Worm (Caenorhabditis elegans) whole organism, mixed stage, embryonic: ENCODE measurements around the gene srd-55.
"Not testable (repeated sequence)": the region's sequence is repeated elsewhere in the genome, so short reads cannot be mapped to it uniquely, and the experiment has no call there.

Experiments used
- ces-1 ChIP-seq: fragments of 150-350 bp; optimal IDR thresholded peaks from 2 replicates; lab custom pipeline; 2014; ENCODE audit warnings: missing biosample characterization, missing genetic modification reagents, missing genetic modification characterization
- elt-1 ChIP-seq: sonication (generic microtip); optimal IDR thresholded peaks from 2 replicates; lab custom pipeline; 2017; ENCODE audit warnings: missing genetic modification characterization, mild to moderate bottlenecking, missing compliant biosample characterization, antibody characterized with exemption, moderate library complexity, borderline replicate concordance; ENCODE audit not compliant: insufficient read depth
- hlh-1 ChIP-seq: fragments of 150-350 bp; optimal IDR thresholded peaks from 2 replicates; lab custom pipeline; 2014; ENCODE audit warnings: missing biosample characterization, missing genetic modification reagents, missing genetic modification characterization
- lin-13 ChIP-seq: fragments of 150-350 bp; optimal IDR thresholded peaks from 2 replicates; lab custom pipeline; 2014; ENCODE audit warnings: missing biosample characterization, missing genetic modification characterization
- lin-32 ChIP-seq: fragments of 200-800 bp; sonication (Bioruptor generic); optimal IDR thresholded peaks from 2 replicates; lab custom pipeline; 2018; ENCODE audit warnings: mild to moderate bottlenecking, missing genetic modification characterization, missing compliant biosample characterization
- lsy-2 ChIP-seq: fragments of 150-350 bp; optimal IDR thresholded peaks from 2 replicates; lab custom pipeline; 2014; ENCODE audit warnings: missing biosample characterization, missing genetic modification characterization
- mls-2 ChIP-seq: sonication (generic microtip); optimal IDR thresholded peaks from 2 replicates; lab custom pipeline; 2016; ENCODE audit warnings: mild to moderate bottlenecking, missing genetic modification characterization, moderate library complexity, missing compliant biosample characterization
- snpc-4 ChIP-seq: fragments of 150-350 bp; optimal IDR thresholded peaks from 2 replicates; lab custom pipeline; 2014; ENCODE audit warnings: missing biosample characterization, missing genetic modification characterization
- unc-39 ChIP-seq: fragments of 150-350 bp; optimal IDR thresholded peaks from 2 replicates; lab custom pipeline; 2014; ENCODE audit warnings: missing biosample characterization, missing genetic modification characterization

ce11 chrII:7434958-7435357, 26.7 kb downstream of the srd-55 start, which contains the start of gene K02A2.1:
- not testable (repeated sequence) for TF ChIP-seq lin-13; lsy-2; ces-1 (GFP tag; lab: Kevin White, UChicago); elt-1 (tag; lab: Kevin White, UChicago); mls-2 (tag; lab: Kevin White, UChicago); hlh-1 (tag; lab: Kevin White, UChicago); unc-39; lin-32 (GFP tag; lab: Kevin White, UChicago); snpc-4
